Fruit fly (Drosophila melanogaster) whole organism, embryonic: ENCODE results near the gene EMC5.

Experiments
- Awh ChIP-seq: fragments of 200-800 bp; sonication (Bioruptor generic); IDR thresholded peaks from 2 replicates; pipeline ENCODE4, ENCODE4 v1.3.6; 2022; ENCODE audit warnings: missing biosample characterization, missing genetic modification characterization
- BEAF-32 ChIP-seq: fragments of 200-800 bp; sonication (Bioruptor generic); optimal IDR thresholded peaks from 3 replicates; lab custom pipeline; 2017; ENCODE audit warnings: missing biosample characterization, missing genetic modification characterization, mild to moderate bottlenecking, moderate library complexity, missing genetic modification reagents
- C15 ChIP-seq: fragments of 200-800 bp; sonication (Bioruptor generic); IDR thresholded peaks from 3 replicates; pipeline ENCODE4 v1.3.6; 2022; ENCODE audit warnings: missing biosample characterization, missing genetic modification characterization
- CG10543 ChIP-seq: fragments of 200-800 bp; sonication (Bioruptor generic); optimal IDR thresholded peaks from 3 replicates; lab custom pipeline; 2017; ENCODE audit warnings: missing biosample characterization, mild to moderate bottlenecking, missing genetic modification characterization, moderate library complexity
- CG11696 ChIP-seq: fragments of 200-800 bp; sonication (Bioruptor generic); IDR thresholded peaks from 2 replicates; pipeline ENCODE4 v1.3.6; 2022; ENCODE audit warnings: missing biosample characterization, missing genetic modification characterization
- CG12659 ChIP-seq: fragments of 200-800 bp; sonication (Bioruptor generic); optimal IDR thresholded peaks from 3 replicates; lab custom pipeline; 2017; ENCODE audit warnings: mild to moderate bottlenecking, missing biosample characterization, missing genetic modification reagents, missing genetic modification characterization
- CG12769 ChIP-seq: fragments of 200-800 bp; sonication (Bioruptor generic); optimal IDR thresholded peaks from 2 replicates; lab custom pipeline; 2019; ENCODE audit warnings: missing biosample characterization, mild to moderate bottlenecking, missing genetic modification characterization, moderate library complexity
- CG12942 ChIP-seq: fragments of 200-800 bp; sonication (Bioruptor generic); optimal IDR thresholded peaks from 3 replicates; lab custom pipeline; 2016; ENCODE audit warnings: missing biosample characterization, missing genetic modification characterization
- CG14441 ChIP-seq: fragments of 200-800 bp; sonication (Bioruptor generic); IDR thresholded peaks from 2 replicates; pipeline ENCODE4 v1.3.6; 2022; ENCODE audit warnings: missing biosample characterization, missing genetic modification characterization
- CG14710 ChIP-seq: fragments of 200-800 bp; sonication (Bioruptor generic); optimal IDR thresholded peaks from 3 replicates; lab custom pipeline; 2019; ENCODE audit warnings: missing biosample characterization, mild to moderate bottlenecking, missing genetic modification characterization, moderate library complexity
- CG17361 ChIP-seq: fragments of 200-800 bp; sonication (Bioruptor generic); IDR thresholded peaks from 3 replicates; pipeline ENCODE4 v1.3.6; 2022; ENCODE audit warnings: missing biosample characterization, missing genetic modification characterization
- CG18619 ChIP-seq: fragments of 200-800 bp; sonication (Bioruptor generic); optimal IDR thresholded peaks from 3 replicates; lab custom pipeline; 2017; ENCODE audit warnings: missing biosample characterization, mild to moderate bottlenecking, missing genetic modification characterization
- CG2678 ChIP-seq: fragments of 200-800 bp; sonication (Bioruptor generic); optimal IDR thresholded peaks from 3 replicates; lab custom pipeline; 2019; ENCODE audit warnings: missing biosample characterization, mild to moderate bottlenecking, missing genetic modification characterization, moderate library complexity
- CG2712 ChIP-seq: fragments of 200-800 bp; optimal IDR thresholded peaks from 3 replicates; lab custom pipeline; 2019; ENCODE audit warnings: missing biosample characterization, mild to moderate bottlenecking, missing genetic modification characterization, moderate library complexity
- CG3065 ChIP-seq: fragments of 200-800 bp; sonication (Bioruptor generic); optimal IDR thresholded peaks from 2 replicates; lab custom pipeline; 2016; ENCODE audit warnings: missing biosample characterization, missing genetic modification characterization
- CG42726 ChIP-seq: fragments of 200-800 bp; sonication (Bioruptor generic); IDR thresholded peaks from 2 replicates; pipeline ENCODE4 v1.3.6; 2022; ENCODE audit warnings: missing biosample characterization, missing genetic modification characterization; ENCODE audit not compliant: partially characterized antibody
- CG4360 ChIP-seq: fragments of 200-800 bp; sonication (Bioruptor generic); IDR thresholded peaks from 2 replicates; pipeline ENCODE4 v1.3.6; 2022; ENCODE audit warnings: missing biosample characterization, missing genetic modification characterization
- CG43689 ChIP-seq: fragments of 200-800 bp; sonication (Bioruptor generic); IDR thresholded peaks from 2 replicates; pipeline ENCODE4 v1.3.6; 2022; ENCODE audit warnings: missing biosample characterization, missing genetic modification characterization
- Camta ChIP-seq: fragments of 200-800 bp; sonication (Bioruptor generic); optimal IDR thresholded peaks from 2 replicates; lab custom pipeline; 2016; ENCODE audit warnings: missing biosample characterization, missing genetic modification characterization
- Dek ChIP-seq: fragments of 200-800 bp; sonication (Bioruptor generic); optimal IDR thresholded peaks from 3 replicates; lab custom pipeline; 2019; ENCODE audit warnings: missing biosample characterization, mild to moderate bottlenecking, missing genetic modification characterization, moderate library complexity
- Ets65A ChIP-seq: fragments of 200-800 bp; sonication (Bioruptor generic); peaks from one replicate; lab custom pipeline; 2016; ENCODE audit warnings: missing biosample characterization, missing genetic modification characterization
- Fer2 ChIP-seq: fragments of 200-800 bp; sonication (Bioruptor generic); optimal IDR thresholded peaks from 2 replicates; lab custom pipeline; 2018; ENCODE audit warnings: missing biosample characterization, mild to moderate bottlenecking, missing genetic modification characterization, moderate library complexity
- HLHmδ ChIP-seq: fragments of 200-800 bp; sonication (Bioruptor generic); optimal IDR thresholded peaks from 2 replicates; lab custom pipeline; 2018; ENCODE audit warnings: missing biosample characterization, mild to moderate bottlenecking, missing genetic modification characterization, moderate library complexity
- Hmx ChIP-seq: fragments of 200-800 bp; sonication (Bioruptor generic); optimal IDR thresholded peaks from 2 replicates; lab custom pipeline; 2016; ENCODE audit warnings: missing biosample characterization, missing genetic modification characterization
- Neu2 ChIP-seq: fragments of 200-800 bp; sonication (Bioruptor generic); optimal IDR thresholded peaks from 3 replicates; lab custom pipeline; 2016; ENCODE audit warnings: missing biosample characterization, missing genetic modification characterization, borderline replicate concordance
- Oli ChIP-seq: fragments of 200-800 bp; sonication (Bioruptor generic); optimal IDR thresholded peaks from 2 replicates; lab custom pipeline; 2018; ENCODE audit warnings: missing biosample characterization, mild to moderate bottlenecking, missing genetic modification characterization, moderate library complexity
- cad ChIP-seq: fragments of >200 bp; optimal IDR thresholded peaks from 2 replicates; lab custom pipeline; 2017; ENCODE audit warnings: missing biosample characterization, missing genetic modification characterization
- en ChIP-seq: fragments of 200-800 bp; sonication (Bioruptor generic); optimal IDR thresholded peaks from 2 replicates; lab custom pipeline; 2016; ENCODE audit warnings: missing biosample characterization, missing genetic modification characterization
- fd96Cb ChIP-seq: fragments of 200-800 bp; sonication (Bioruptor generic); optimal IDR thresholded peaks from 2 replicates; lab custom pipeline; 2018; ENCODE audit warnings: missing biosample characterization, mild to moderate bottlenecking, missing genetic modification characterization, moderate library complexity
- grau ChIP-seq: fragments of 200-800 bp; optimal IDR thresholded peaks from 3 replicates; lab custom pipeline; 2019; ENCODE audit warnings: missing biosample characterization, mild to moderate bottlenecking, missing genetic modification characterization, moderate library complexity
- hkb ChIP-seq, 2 experiments: fragments of 200-800 bp in 1 of 2; fragments of >200 bp in 1 of 2; sonication (Bioruptor generic) in 1 of 2; IDR thresholded peaks in 1 of 2; optimal IDR thresholded peaks in 1 of 2; 2 replicates each; pipeline versions ENCODE4 v1.3.6 to Lab custom; 2017 to 2022; ENCODE audit warnings: missing biosample characterization in 1 of 2, missing genetic modification characterization in 1 of 2
- org-1 ChIP-seq: fragments of 200-800 bp; sonication (Bioruptor generic); optimal IDR thresholded peaks from 2 replicates; lab custom pipeline; 2017; ENCODE audit warnings: missing biosample characterization, missing genetic modification characterization
- pan ChIP-seq, 4 experiments: fragments of >200 bp in 3 of 4; fragments of 200-800 bp in 1 of 4; sonication (Bioruptor generic) in 1 of 4; optimal IDR thresholded peaks in 3 of 4; IDR thresholded peaks in 1 of 4; 2 replicates each; pipeline versions ENCODE4 v1.3.6 to Lab custom; 2017 to 2022; ENCODE audit warnings: missing biosample characterization in 2 of 4, missing genetic modification characterization in 2 of 4, mixed read lengths in 1 of 4
- phol ChIP-seq: fragments of 200-800 bp; sonication (Bioruptor generic); optimal IDR thresholded peaks from 3 replicates; lab custom pipeline; 2018; ENCODE audit warnings: missing biosample characterization, mild to moderate bottlenecking, missing genetic modification characterization, moderate library complexity
- rib ChIP-seq: fragments of 200-800 bp; sonication (Bioruptor generic); IDR thresholded peaks from 2 replicates; pipeline ENCODE4 v1.3.6; 2022; ENCODE audit warnings: missing biosample characterization, missing genetic modification characterization
- row ChIP-seq: fragments of 200-800 bp; sonication (Bioruptor generic); IDR thresholded peaks from 3 replicates; pipeline ENCODE4 v1.3.6; 2022; ENCODE audit warnings: missing biosample characterization, missing genetic modification characterization
- sd ChIP-seq: fragments of 200-800 bp; sonication (Bioruptor generic); optimal IDR thresholded peaks from 3 replicates; lab custom pipeline; 2018; ENCODE audit warnings: missing biosample characterization, mild to moderate bottlenecking, missing genetic modification characterization, moderate library complexity
- sens ChIP-seq: fragments of 200-800 bp; sonication (Bioruptor generic); peaks from one replicate; lab custom pipeline; 2016; ENCODE audit warnings: missing biosample characterization, missing genetic modification characterization
- tgo ChIP-seq: fragments of 200-800 bp; sonication (Bioruptor generic); IDR thresholded peaks from 3 replicates; pipeline ENCODE4 v1.3.6; 2022; ENCODE audit warnings: missing biosample characterization, missing genetic modification characterization
- tin ChIP-seq: fragments of 200-800 bp; sonication (Bioruptor generic); optimal IDR thresholded peaks from 3 replicates; lab custom pipeline; 2016; ENCODE audit warnings: missing biosample characterization, missing genetic modification characterization
- tna ChIP-seq: fragments of 200-800 bp; sonication (Bioruptor generic); IDR thresholded peaks from 2 replicates; pipeline ENCODE4 v1.3.6; 2022; ENCODE audit warnings: missing biosample characterization, missing genetic modification characterization; ENCODE audit not compliant: partially characterized antibody
- twi ChIP-seq: fragments of 200-800 bp; optimal IDR thresholded peaks from 2 replicates; lab custom pipeline; 2019; ENCODE audit warnings: missing biosample characterization, mild to moderate bottlenecking, missing genetic modification characterization, moderate library complexity

EMC5 gene

dm6 chr2L:19036105-19036714 lies 48.7 kb downstream of the EMC5 start (continued):
- TF ChIP-seq CG3065 = no peak
- TF ChIP-seq tna (GFP tag; lab: Robert Waterston, UW) = 0 out of 2 replicates have a peak, but pooled peaks have one; percentile 15
- peak; percentile 79 for TF ChIP-seq grau (tag; lab: Kevin White, UChicago)
- TF ChIP-seq Fer2 (tag; lab: Kevin White, UChicago) = no peak
- TF ChIP-seq CG14441 = no peak
- no peak for TF ChIP-seq CG11696 (GFP tag; lab: Robert Waterston, UW)
- no peak for TF ChIP-seq CG4360
- no peak for TF ChIP-seq en
- TF ChIP-seq CG10543 (GFP tag; lab: Kevin White, UChicago) = peak; percentile 79
- no peak for TF ChIP-seq org-1 (GFP tag; lab: Kevin White, UChicago)
- no peak for TF ChIP-seq Awh (GFP tag; lab: Robert Waterston, UW)
- no peak for TF ChIP-seq hkb (optimal IDR thresholded peaks at IDR 0.05; lab: Kevin White, UChicago)
- TF ChIP-seq hkb (GFP tag; IDR thresholded peaks at IDR 0.05; lab: Robert Waterston, UW) = no peak
- no peak for TF ChIP-seq CG42726
- peak; percentile 70 for TF ChIP-seq sd
- no peak for TF ChIP-seq tin (GFP tag; lab: Kevin White, UChicago)
- peak; percentile 58 for TF ChIP-seq CG2678 (tag; lab: Kevin White, UChicago)
- peak; percentile 1 for TF ChIP-seq cad (GFP tag; lab: Kevin White, UChicago)
- no peak for TF ChIP-seq CG14710 (tag; lab: Kevin White, UChicago)
- peak; percentile 14 for TF ChIP-seq CG2712 (tag; lab: Kevin White, UChicago)
- peak; percentile 12 for TF ChIP-seq fd96Cb
- peak; percentile 11 for TF ChIP-seq CG18619
- no peak for TF ChIP-seq Camta (GFP tag; lab: Kevin White, UChicago)
- TF ChIP-seq BEAF-32 (GFP tag; lab: Kevin White, UChicago) = no peak
- TF ChIP-seq Hmx = no peak
- 0 out of 2 replicates have a peak, but pooled peaks have one; percentile 15 for TF ChIP-seq rib (GFP tag; lab: Robert Waterston, UW)
- no peak for TF ChIP-seq pan (optimal IDR thresholded peaks at IDR 0.05; lab: Kevin White, UChicago)
- no peak for TF ChIP-seq pan (GFP tag; optimal IDR thresholded peaks at IDR 0.05 in 1 of 2, IDR thresholded peaks at IDR 0.05 in 1 of 2)
- TF ChIP-seq Oli = peak; percentile 19
- no peak for TF ChIP-seq tgo (GFP tag; lab: Robert Waterston, UW)
- TF ChIP-seq Dek (tag; lab: Kevin White, UChicago) = peak; percentile 5
- TF ChIP-seq C15 (GFP tag; lab: Robert Waterston, UW) = no peak
- TF ChIP-seq CG12659 (GFP tag; lab: Kevin White, UChicago) = peak; percentile 2
- TF ChIP-seq CG12942 (GFP tag; lab: Kevin White, UChicago) = no peak
- TF ChIP-seq, all 482 proteins: peak for 53

DNA sequence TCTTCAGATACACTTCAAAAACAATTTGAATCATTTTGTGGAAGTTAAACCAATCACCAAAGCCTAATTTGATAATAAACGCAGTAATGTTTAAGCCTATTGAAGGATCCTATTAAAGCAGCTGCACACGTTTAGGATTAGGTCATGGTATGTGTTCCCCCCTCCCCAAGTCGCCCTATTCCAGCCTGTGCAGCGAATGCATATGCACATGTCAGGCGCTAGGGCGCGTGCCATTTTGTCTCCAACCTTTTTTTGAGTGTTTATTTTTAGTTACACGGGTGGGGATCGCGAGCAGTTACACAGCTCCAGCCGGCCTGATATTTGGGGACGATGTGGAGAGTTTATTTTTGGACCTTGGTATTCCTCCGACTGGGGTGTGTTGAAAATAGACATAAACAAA lies 49.5 kb downstream of the EMC5 start:
- TF ChIP-seq phol (tag; lab: Kevin White, UChicago) (peak; percentile 24), CG2678 (tag; lab: Kevin White, UChicago) (peak; percentile 14), Ets65A (peak; percentile 15), CG43689 (GFP tag; lab: Robert Waterston, UW) (no peak), row (GFP tag; lab: Robert Waterston, UW) (peak; percentile 12; the same call in 1 of the 3 replicates), Neu2 (GFP tag; lab: Kevin White, UChicago) (no peak), CG12769 (tag; lab: Kevin White, UChicago) (peak; percentile 52), sens (GFP tag; lab: Kevin White, UChicago) (peak; percentile 66), twi (tag; lab: Kevin White, UChicago) (peak; percentile 54), CG17361 (GFP tag; lab: Robert Waterston, UW) (0 out of 3 replicates have a peak, but pooled peaks have one; percentile 18), HLHmδ (GFP tag; lab: Kevin White, UChicago) (peak; percentile 85)
